Fruit fly (Drosophila melanogaster): ENCODE data around the gene CG43815.

DNA sequence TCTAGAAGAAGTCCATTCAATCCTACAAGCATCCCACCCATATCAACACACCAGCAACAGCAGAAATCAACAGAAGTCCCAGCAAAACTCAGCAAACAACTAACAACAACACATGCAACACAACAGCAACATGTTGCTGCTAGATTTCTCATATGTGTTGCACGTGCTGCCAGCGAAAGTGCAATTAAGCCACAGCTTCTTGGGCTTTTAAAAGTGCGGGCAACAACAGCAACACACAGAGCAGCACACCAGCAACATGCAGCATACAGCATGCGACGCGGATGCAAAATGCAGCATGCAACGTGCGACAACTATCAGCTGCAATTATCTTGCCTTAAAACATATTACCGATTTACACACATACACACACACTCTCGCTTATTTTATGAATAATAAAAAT, 28.5 kb upstream of the CG43815 start:
- TF ChIP-seq CG8478 (optimal IDR thresholded peaks at IDR 0.05) (no peak), CTCF (optimal IDR thresholded peaks at IDR 0.05) (no peak)

Measured in S2 (cell line).